Worm (Caenorhabditis elegans) whole organism, early embryonic: ENCODE measurements around the gene taf-11.1.

ENCODE experiments used
- B0310.2 ChIP-seq: sonication (generic microtip); optimal IDR thresholded peaks from 2 replicates; lab custom pipeline; 2016; ENCODE audit warnings: mild to moderate bottlenecking, missing genetic modification characterization, missing compliant biosample characterization
- F13C5.2 ChIP-seq: sonication (generic microtip); optimal IDR thresholded peaks from 2 replicates; lab custom pipeline; 2017; ENCODE audit warnings: mild to moderate bottlenecking, missing genetic modification characterization, inconsistent platforms, missing compliant biosample characterization
- ama-1 ChIP-seq: fragments of 150-350 bp; optimal IDR thresholded peaks from 2 replicates; lab custom pipeline; 2014
- ceh-36 ChIP-seq: sonication (generic microtip); optimal IDR thresholded peaks from 2 replicates; lab custom pipeline; 2016; ENCODE audit warnings: missing genetic modification characterization, inconsistent platforms, missing compliant biosample characterization
- ets-7 ChIP-seq: sonication (generic microtip); optimal IDR thresholded peaks from 2 replicates; lab custom pipeline; 2016; ENCODE audit warnings: missing genotype, missing genetic modification characterization, missing compliant biosample characterization
- flt-1 ChIP-seq: fragments of 200-800 bp; sonication (Bioruptor generic); IDR thresholded peaks from 2 replicates; pipeline ENCODE4 v1.3.6; 2022; ENCODE audit warnings: missing genetic modification characterization, missing compliant biosample characterization
- hmbx-1 ChIP-seq: sonication (generic microtip); optimal IDR thresholded peaks from 2 replicates; lab custom pipeline; 2016; ENCODE audit warnings: mild to moderate bottlenecking, missing genetic modification characterization, missing compliant biosample characterization
- tbx-11 ChIP-seq: fragments of 200-800 bp; sonication (Bioruptor generic); IDR thresholded peaks from 2 replicates; pipeline ENCODE4 v1.3.6; 2022; ENCODE audit warnings: missing genetic modification characterization, missing compliant biosample characterization

ce11 chrX:4265283-4265907 is 10.4 kb downstream of the taf-11.1 start, which contains the start of gene coel-1:
- no peak for TF ChIP-seq F13C5.2 (tag; lab: Kevin White, UChicago)
- TF ChIP-seq ama-1: no peak
- no peak for TF ChIP-seq ceh-36 (tag; lab: Kevin White, UChicago)
- no peak for TF ChIP-seq hmbx-1
- no peak for TF ChIP-seq flt-1 (GFP tag; lab: Robert Waterston, UW)
- no peak for TF ChIP-seq tbx-11
- TF ChIP-seq B0310.2: no peak
- TF ChIP-seq ets-7 (tag; lab: Kevin White, UChicago): no peak
